Worm (Caenorhabditis elegans) whole organism, young adult: ENCODE data around the gene trh-1.

Experiments
- B0019.2 ChIP-seq: fragments of 200-800 bp; sonication (Bioruptor generic); conservative IDR thresholded peaks from 2 replicates; pipeline ENCODE4 v1.3.6; 2022; ENCODE audit warnings: missing genetic modification reagents, missing genetic modification characterization, missing compliant biosample characterization
- C06A6.2 ChIP-seq: fragments of 200-800 bp; sonication (Bioruptor generic); conservative IDR thresholded peaks from 2 replicates; pipeline ENCODE4 v1.3.6; 2022; ENCODE audit warnings: missing genetic modification characterization, missing compliant biosample characterization
- D2030.7 ChIP-seq: fragments of 200-800 bp; sonication (Bioruptor generic); IDR thresholded peaks from 2 replicates; pipeline ENCODE4 v1.3.6; 2022; ENCODE audit warnings: missing genetic modification reagents, missing genetic modification characterization, missing compliant biosample characterization
- F33H1.4 ChIP-seq: fragments of 200-800 bp; sonication (Bioruptor generic); IDR thresholded peaks from 2 replicates; pipeline ENCODE4 v1.3.6; 2022; ENCODE audit warnings: missing genetic modification reagents, missing genetic modification characterization, missing compliant biosample characterization
- F49E8.2 ChIP-seq: sonication (generic microtip); optimal IDR thresholded peaks from 3 replicates; lab custom pipeline; 2017; ENCODE audit warnings: missing genetic modification characterization, mild to moderate bottlenecking, missing compliant biosample characterization, antibody characterized with exemption, moderate library complexity; ENCODE audit not compliant: insufficient read depth
- F57A8.1 ChIP-seq: fragments of 200-800 bp; sonication (Bioruptor generic); optimal IDR thresholded peaks from 2 replicates; lab custom pipeline; 2018; ENCODE audit warnings: mild to moderate bottlenecking, missing genetic modification characterization, moderate library complexity, missing compliant biosample characterization
- F57C9.4 ChIP-seq: sonication (generic microtip); optimal IDR thresholded peaks from 2 replicates; lab custom pipeline; 2017; ENCODE audit warnings: mild to moderate bottlenecking, missing genetic modification characterization, missing compliant biosample characterization
- K12H6.12 ChIP-seq: fragments of 200-800 bp; sonication (Bioruptor generic); optimal IDR thresholded peaks from 2 replicates; lab custom pipeline; 2018; ENCODE audit warnings: mild to moderate bottlenecking, missing genetic modification characterization, missing compliant biosample characterization
- T26A5.8 ChIP-seq: sonication (generic microtip); optimal IDR thresholded peaks from 2 replicates; lab custom pipeline; 2016; ENCODE audit warnings: missing genetic modification characterization, missing compliant biosample characterization
- Y67H2A.10 ChIP-seq: fragments of 200-800 bp; sonication (Bioruptor generic); conservative IDR thresholded peaks from 2 replicates; pipeline ENCODE4 v1.3.6; 2022; ENCODE audit warnings: missing genetic modification reagents, missing genetic modification characterization, missing compliant biosample characterization
- ZK185.1 ChIP-seq: sonication (generic microtip); optimal IDR thresholded peaks from 2 replicates; lab custom pipeline; 2016; ENCODE audit warnings: mild to moderate bottlenecking, missing genetic modification characterization, missing compliant biosample characterization; ENCODE audit not compliant: poor library complexity, severe bottlenecking
- atf-7 ChIP-seq: sonication (generic microtip); optimal IDR thresholded peaks from 2 replicates; lab custom pipeline; 2017; ENCODE audit warnings: mild to moderate bottlenecking, missing genetic modification characterization, missing compliant biosample characterization
- attf-3 ChIP-seq: fragments of 200-800 bp; sonication (Bioruptor generic); conservative IDR thresholded peaks from 2 replicates; pipeline ENCODE4 v1.3.6; 2022; ENCODE audit warnings: missing genetic modification reagents, missing genetic modification characterization, missing compliant biosample characterization
- attf-5 ChIP-seq: fragments of 200-800 bp; sonication (Bioruptor generic); optimal IDR thresholded peaks from 2 replicates; lab custom pipeline; 2018; ENCODE audit warnings: mild to moderate bottlenecking, missing genetic modification characterization, missing compliant biosample characterization
- bed-1 ChIP-seq: fragments of 200-800 bp; sonication (Bioruptor generic); IDR thresholded peaks from 2 replicates; pipeline ENCODE4 v1.3.6; 2022; ENCODE audit warnings: missing genetic modification reagents, missing genetic modification characterization, missing compliant biosample characterization
- bed-2 ChIP-seq: fragments of 200-800 bp; sonication (Bioruptor generic); IDR thresholded peaks from 2 replicates; pipeline ENCODE4 v1.3.6; 2022; ENCODE audit warnings: missing genetic modification reagents, missing genetic modification characterization, missing compliant biosample characterization
- chd-7 ChIP-seq: sonication (generic microtip); optimal IDR thresholded peaks from 2 replicates; lab custom pipeline; 2016; ENCODE audit warnings: mild to moderate bottlenecking, missing genetic modification characterization, moderate library complexity, missing compliant biosample characterization
- dox-1 ChIP-seq: fragments of 200-800 bp; sonication (Bioruptor generic); IDR thresholded peaks from 2 replicates; pipeline ENCODE4 v1.3.6; 2022; ENCODE audit warnings: missing genetic modification reagents, missing genetic modification characterization, missing compliant biosample characterization
- efl-1 ChIP-seq: fragments of 150-350 bp; optimal IDR thresholded peaks from 2 replicates; lab custom pipeline; 2014; ENCODE audit warnings: missing biosample characterization, missing genetic modification reagents, missing genetic modification characterization
- egl-44 ChIP-seq: fragments of 200-800 bp; sonication (Bioruptor generic); IDR thresholded peaks from 2 replicates; pipeline ENCODE4 v1.3.6; 2022; ENCODE audit warnings: missing genetic modification reagents, missing genetic modification characterization, missing compliant biosample characterization
- ets-4 ChIP-seq: fragments of 200-800 bp; sonication (Bioruptor generic); optimal IDR thresholded peaks from 2 replicates; lab custom pipeline; 2018; ENCODE audit warnings: mild to moderate bottlenecking, missing genetic modification characterization, missing compliant biosample characterization
- hmg-1.2 ChIP-seq: fragments of 200-800 bp; sonication (Bioruptor generic); IDR thresholded peaks from 2 replicates; pipeline ENCODE4 v1.3.6; 2022; ENCODE audit warnings: missing genetic modification reagents, missing genetic modification characterization, missing compliant biosample characterization
- lin-35 ChIP-seq, 3 experiments: fragments of 150-350 bp in 2 of 3; sonication (generic microtip) in 1 of 3; optimal IDR thresholded peaks; 2 replicates each; lab custom pipeline; 2014 to 2018; ENCODE audit warnings: missing biosample characterization in 3 of 3, missing genetic modification characterization in 3 of 3, missing genetic modification reagents in 3 of 3
- madf-8 ChIP-seq: fragments of 200-800 bp; sonication (Bioruptor generic); conservative IDR thresholded peaks from 2 replicates; pipeline ENCODE4 v1.3.6; 2022; ENCODE audit warnings: missing genetic modification reagents, missing genetic modification characterization, missing compliant biosample characterization
- mxl-1 ChIP-seq: sonication (generic microtip); optimal IDR thresholded peaks from 2 replicates; lab custom pipeline; 2016; ENCODE audit warnings: missing genetic modification characterization, missing compliant biosample characterization
- nhr-179 ChIP-seq: sonication (generic microtip); optimal IDR thresholded peaks from 2 replicates; lab custom pipeline; 2016; ENCODE audit warnings: mild to moderate bottlenecking, missing genetic modification characterization, missing compliant biosample characterization
- nhr-90 ChIP-seq: sonication (generic microtip); optimal IDR thresholded peaks from 2 replicates; lab custom pipeline; 2016; ENCODE audit warnings: missing genotype, mild to moderate bottlenecking, missing genetic modification characterization, missing compliant biosample characterization
- pha-4 ChIP-seq: fragments of 150-350 bp; sonication (generic microtip); optimal IDR thresholded peaks from 2 replicates; lab custom pipeline; 2014; ENCODE audit warnings: missing biosample characterization, missing genetic modification reagents, missing genetic modification characterization
- rec-8 ChIP-seq, 2 experiments: sonication (generic microtip); optimal IDR thresholded peaks; 2 replicates each; lab custom pipeline; 2016; ENCODE audit warnings: mild to moderate bottlenecking in 2 of 2, missing genetic modification characterization in 2 of 2, missing genetic modification reagents in 2 of 2, missing genotype in 2 of 2, missing biosample characterization in 1 of 2, missing compliant biosample characterization in 1 of 2, moderate library complexity in 1 of 2
- sdz-38 ChIP-seq: sonication (generic microtip); optimal IDR thresholded peaks from 2 replicates; lab custom pipeline; 2016; ENCODE audit warnings: missing genotype, missing genetic modification characterization, missing compliant biosample characterization
- xnd-1 ChIP-seq: sonication (generic microtip); optimal IDR thresholded peaks from 2 replicates; lab custom pipeline; 2016; ENCODE audit warnings: missing genotype, missing genetic modification reagents, missing genetic modification characterization, missing compliant biosample characterization
- zim-3 ChIP-seq: sonication (generic microtip); optimal IDR thresholded peaks from 2 replicates; lab custom pipeline; 2017; ENCODE audit warnings: mild to moderate bottlenecking, missing genetic modification characterization, moderate library complexity, missing compliant biosample characterization
- ztf-22 ChIP-seq: fragments of 200-800 bp; sonication (Bioruptor generic); optimal IDR thresholded peaks from 2 replicates; lab custom pipeline; 2018; ENCODE audit warnings: mild to moderate bottlenecking, missing genetic modification characterization, moderate library complexity, missing compliant biosample characterization
- ztf-25 ChIP-seq: fragments of 200-800 bp; sonication (Bioruptor generic); IDR thresholded peaks from 2 replicates; pipeline ENCODE4 v1.3.6; 2022; ENCODE audit warnings: missing genetic modification reagents, missing genetic modification characterization, missing compliant biosample characterization
- ztf-28 ChIP-seq: fragments of 200-800 bp; sonication (Bioruptor generic); IDR thresholded peaks from 2 replicates; pipeline ENCODE4 v1.3.6; 2022; ENCODE audit warnings: missing genetic modification reagents, missing genetic modification characterization, missing compliant biosample characterization
- ztf-3 ChIP-seq: fragments of 200-800 bp; sonication (Bioruptor generic); optimal IDR thresholded peaks from 2 replicates; lab custom pipeline; 2018; ENCODE audit warnings: mild to moderate bottlenecking, missing genetic modification characterization, missing compliant biosample characterization

Gene trh-1

ce11 chrIV:17407025-17407424 is 38.6 kb downstream of the trh-1 start, which contains the start of gene T02D1.7:
TSS of gene T02D1.7 (minus strand) at chrIV:17407125.
- TF ChIP-seq bed-2 (GFP tag; lab: Robert Waterston, UW) (no peak), efl-1 (no peak), F49E8.2 (no peak), hmg-1.2 (GFP tag; lab: Robert Waterston, UW) (no peak), egl-44 (no peak), ztf-28 (GFP tag; lab: Robert Waterston, UW) (no peak), nhr-90 (tag; lab: Kevin White, UChicago) (no peak), atf-7 (no peak), F57A8.1 (GFP tag; lab: Kevin White, UChicago) (no peak), dox-1 (GFP tag; lab: Robert Waterston, UW) (no peak), attf-3 (GFP tag; lab: Robert Waterston, UW) (no peak), nhr-179 (tag; lab: Kevin White, UChicago) (no peak), K12H6.12 (tag; lab: Kevin White, UChicago) (no peak), ztf-25 (GFP tag; lab: Robert Waterston, UW) (no peak), ztf-22 (GFP tag; lab: Kevin White, UChicago) (no peak), xnd-1 (tag; lab: Kevin White, UChicago) (no peak)

- no peak for TF ChIP-seq nhr-90 (tag; lab: Kevin White, UChicago)
- no peak for TF ChIP-seq B0019.2 (GFP tag; lab: Robert Waterston, UW)
- no peak for TF ChIP-seq zim-3 (tag; lab: Kevin White, UChicago)
- no peak for TF ChIP-seq pha-4 (tag; lab: Kevin White, UChicago)
- TF ChIP-seq sdz-38, result no peak
- no peak for TF ChIP-seq ztf-25 (GFP tag; lab: Robert Waterston, UW)
- no peak for TF ChIP-seq chd-7 (tag; lab: Kevin White, UChicago)
- TF ChIP-seq attf-5 (GFP tag; lab: Kevin White, UChicago), result no peak
- TF ChIP-seq mxl-1 (tag; lab: Kevin White, UChicago), result no peak
- TF ChIP-seq rec-8 (tag; optimal IDR thresholded peaks at IDR 0.05; lab: Kevin White, UChicago), result no peak
- TF ChIP-seq ztf-3, result no peak
- no peak for TF ChIP-seq ZK185.1 (tag; lab: Kevin White, UChicago)
- no peak for TF ChIP-seq lin-35 (GFP tag; optimal IDR thresholded peaks at IDR 0.05; lab: Kevin White, UChicago)
- no peak for TF ChIP-seq ztf-28 (GFP tag; lab: Robert Waterston, UW)
- no peak for TF ChIP-seq T26A5.8 (tag; lab: Kevin White, UChicago)
- no peak for TF ChIP-seq F57C9.4 (tag; lab: Kevin White, UChicago)
- no peak for TF ChIP-seq D2030.7 (GFP tag; lab: Robert Waterston, UW)
These were observed 39.1 kb downstream of the trh-1 start, which contains the start of gene T02D1.9 for ce11 chrIV:17407491-17407890. TSS of gene T02D1.9 (minus strand) at chrIV:17407591.

- TF ChIP-seq F33H1.4, result no peak
- no peak for TF ChIP-seq bed-1 (GFP tag; lab: Robert Waterston, UW)
- no peak for TF ChIP-seq C06A6.2 (GFP tag; lab: Robert Waterston, UW)
- no peak for TF ChIP-seq ets-4 (GFP tag; lab: Kevin White, UChicago)
- no peak for TF ChIP-seq ztf-25 (GFP tag; lab: Robert Waterston, UW)
- TF ChIP-seq Y67H2A.10 (GFP tag; lab: Robert Waterston, UW), result no peak
- no peak for TF ChIP-seq B0019.2 (GFP tag; lab: Robert Waterston, UW)
- TF ChIP-seq madf-8 (GFP tag; lab: Robert Waterston, UW), result no peak
These were observed 45.0 kb downstream of the trh-1 start for ce11 chrIV:17413343-17413742.
